Worm (Caenorhabditis elegans): Measurements from ENCODE around the gene C13A10.2.

DNA sequence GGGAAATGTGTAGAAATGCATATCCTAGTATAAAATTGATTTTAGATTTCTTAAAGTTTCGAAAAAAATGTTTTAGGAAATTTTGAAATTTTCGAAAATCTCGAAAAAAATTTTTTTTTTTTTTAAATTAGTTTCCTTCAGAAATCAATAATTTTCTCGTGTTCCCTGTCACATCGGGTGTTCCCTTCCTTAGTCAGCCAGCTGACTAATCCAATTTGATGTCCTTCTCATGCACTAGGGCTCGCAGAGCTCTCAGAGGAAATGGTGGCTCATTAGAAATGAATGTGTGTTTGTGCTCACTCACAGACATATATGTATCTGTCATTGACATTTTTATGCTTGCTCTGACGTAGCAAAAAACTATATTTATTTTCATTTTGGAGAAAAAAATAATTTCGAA, 14.1 kb downstream of the C13A10.2 start:
- TF ChIP-seq ccch-3 (GFP tag; optimal IDR thresholded peaks at IDR 0.05) = no peak
- no peak for TF ChIP-seq ets-4 (GFP tag; optimal IDR thresholded peaks at IDR 0.05)
- no peak for TF ChIP-seq let-607 (tag; optimal IDR thresholded peaks at IDR 0.05)
- no peak for TF ChIP-seq cebp-2 (GFP tag; IDR thresholded peaks at IDR 0.05)
- TF ChIP-seq lin-40 (tag; optimal IDR thresholded peaks at IDR 0.05) = no peak
- no peak for TF ChIP-seq let-526 (GFP tag; IDR thresholded peaks at IDR 0.05)
- no peak for TF ChIP-seq rec-8 (tag; optimal IDR thresholded peaks at IDR 0.05)
- no peak for TF ChIP-seq T07F8.4 (tag; optimal IDR thresholded peaks at IDR 0.05)
